Fruit fly (Drosophila melanogaster) whole organism, embryonic: Measurements from ENCODE around the gene CG14269.
A peak's percentile ranks its signal among the peaks of the same experiment; 100 is the strongest.

ENCODE experiments used
- Ada2b ChIP-seq: fragments of 200-800 bp; sonication (Bioruptor generic); IDR thresholded peaks from 2 replicates; pipeline ENCODE4 v1.3.6; 2022; ENCODE audit warnings: missing biosample characterization, missing genetic modification characterization
- Asciz ChIP-seq: fragments of 200-800 bp; sonication (Bioruptor generic); optimal IDR thresholded peaks from 2 replicates; lab custom pipeline; 2017; ENCODE audit warnings: missing biosample characterization, mild to moderate bottlenecking, missing genetic modification characterization, missing genetic modification reagents
- Atf3 ChIP-seq: fragments of 200-800 bp; sonication (Bioruptor generic); optimal IDR thresholded peaks from 3 replicates; lab custom pipeline; 2016; ENCODE audit warnings: missing biosample characterization, missing genetic modification characterization
- C15 ChIP-seq: fragments of 200-800 bp; sonication (Bioruptor generic); IDR thresholded peaks from 3 replicates; pipeline ENCODE4 v1.3.6; 2022; ENCODE audit warnings: missing biosample characterization, missing genetic modification characterization
- CG10431 ChIP-seq: fragments of 200-800 bp; sonication (Bioruptor generic); optimal IDR thresholded peaks from 3 replicates; lab custom pipeline; 2018; ENCODE audit warnings: missing biosample characterization, mild to moderate bottlenecking, missing genetic modification characterization
- CG10565 ChIP-seq: fragments of 200-800 bp; sonication (Bioruptor generic); optimal IDR thresholded peaks from 3 replicates; lab custom pipeline; 2016; ENCODE audit warnings: missing biosample characterization, mild to moderate bottlenecking, missing genetic modification characterization
- CG10979 ChIP-seq: fragments of 200-800 bp; sonication (Bioruptor generic); optimal IDR thresholded peaks from 2 replicates; lab custom pipeline; 2018; ENCODE audit warnings: missing biosample characterization, mild to moderate bottlenecking, missing genetic modification characterization, moderate library complexity
- CG12744 ChIP-seq: fragments of 200-800 bp; sonication (Bioruptor generic); optimal IDR thresholded peaks from 2 replicates; lab custom pipeline; 2016; ENCODE audit warnings: missing biosample characterization, missing genetic modification characterization
- CG13624 ChIP-seq: fragments of 200-800 bp; sonication (Bioruptor generic); optimal IDR thresholded peaks from 2 replicates; lab custom pipeline; 2016; ENCODE audit warnings: missing biosample characterization, missing genetic modification characterization
- CG14710 ChIP-seq: fragments of 200-800 bp; sonication (Bioruptor generic); optimal IDR thresholded peaks from 3 replicates; lab custom pipeline; 2019; ENCODE audit warnings: missing biosample characterization, mild to moderate bottlenecking, missing genetic modification characterization, moderate library complexity
- CG15514 ChIP-seq: fragments of 200-800 bp; sonication (Bioruptor generic); optimal IDR thresholded peaks from 3 replicates; lab custom pipeline; 2017; ENCODE audit warnings: missing biosample characterization, missing genetic modification characterization, mild to moderate bottlenecking, moderate library complexity, missing genetic modification reagents
- CG1603 ChIP-seq: fragments of 200-800 bp; sonication (Bioruptor generic); optimal IDR thresholded peaks from 2 replicates; lab custom pipeline; 2019; ENCODE audit warnings: missing biosample characterization, mild to moderate bottlenecking, missing genetic modification characterization, moderate library complexity
- CG1832 ChIP-seq: fragments of 200-800 bp; sonication (Bioruptor generic); optimal IDR thresholded peaks from 2 replicates; lab custom pipeline; 2017; ENCODE audit warnings: missing biosample characterization, mild to moderate bottlenecking, missing genetic modification characterization, inconsistent platforms
- CG2712 ChIP-seq: fragments of 200-800 bp; optimal IDR thresholded peaks from 3 replicates; lab custom pipeline; 2019; ENCODE audit warnings: missing biosample characterization, mild to moderate bottlenecking, missing genetic modification characterization, moderate library complexity
- CG2875 ChIP-seq: fragments of 200-800 bp; sonication (Bioruptor generic); optimal IDR thresholded peaks from 2 replicates; lab custom pipeline; 2017; ENCODE audit warnings: missing biosample characterization, mild to moderate bottlenecking, missing genetic modification characterization, missing genetic modification reagents
- CG31388 ChIP-seq: fragments of 200-800 bp; sonication (Bioruptor generic); optimal IDR thresholded peaks from 2 replicates; lab custom pipeline; 2016; ENCODE audit warnings: missing biosample characterization, missing genetic modification characterization
- CG32772 ChIP-seq: fragments of 200-800 bp; sonication (Bioruptor generic); IDR thresholded peaks from 2 replicates; pipeline ENCODE4 v1.3.6; 2022; ENCODE audit warnings: missing biosample characterization, missing genetic modification characterization
- CG3407 ChIP-seq: fragments of 200-800 bp; sonication (Bioruptor generic); optimal IDR thresholded peaks from 2 replicates; lab custom pipeline; 2018; ENCODE audit warnings: missing biosample characterization, mild to moderate bottlenecking, missing genetic modification characterization
- CG4328 ChIP-seq: fragments of 200-800 bp; sonication (Bioruptor generic); optimal IDR thresholded peaks from 3 replicates; lab custom pipeline; 2017; ENCODE audit warnings: missing biosample characterization, missing genetic modification reagents, missing genetic modification characterization
- CG7271 ChIP-seq: fragments of 200-800 bp; sonication (Bioruptor generic); optimal IDR thresholded peaks from 2 replicates; lab custom pipeline; 2018; ENCODE audit warnings: missing biosample characterization, mild to moderate bottlenecking, missing genetic modification characterization, moderate library complexity
- CG7839 ChIP-seq: fragments of 200-800 bp; sonication (Bioruptor generic); optimal IDR thresholded peaks from 3 replicates; lab custom pipeline; 2018; ENCODE audit warnings: missing biosample characterization, mild to moderate bottlenecking, missing genetic modification characterization, moderate library complexity
- CG7928 ChIP-seq: fragments of 200-800 bp; sonication (Bioruptor generic); optimal IDR thresholded peaks from 2 replicates; lab custom pipeline; 2017; ENCODE audit warnings: missing biosample characterization, mild to moderate bottlenecking, missing genetic modification characterization
- CG8388 ChIP-seq: fragments of 200-800 bp; sonication (Bioruptor generic); optimal IDR thresholded peaks from 2 replicates; lab custom pipeline; 2019; ENCODE audit warnings: missing biosample characterization, mild to moderate bottlenecking, missing genetic modification characterization, moderate library complexity
- CG8924 ChIP-seq: fragments of 200-800 bp; optimal IDR thresholded peaks from 3 replicates; lab custom pipeline; 2019; ENCODE audit warnings: missing biosample characterization, mild to moderate bottlenecking, missing genetic modification characterization, moderate library complexity
- CoRest ChIP-seq: fragments of 200-800 bp; sonication (Bioruptor generic); optimal IDR thresholded peaks from 3 replicates; lab custom pipeline; 2018; ENCODE audit warnings: missing biosample characterization, mild to moderate bottlenecking, missing genetic modification characterization, moderate library complexity
- D ChIP-seq, 2 experiments: fragments of 200-800 bp in 1 of 2; fragments of >200 bp in 1 of 2; sonication (Bioruptor generic) in 1 of 2; optimal IDR thresholded peaks; 2 replicates in 1 of 2; 3 replicates in 1 of 2; lab custom pipeline; 2017; ENCODE audit warnings: mild to moderate bottlenecking in 1 of 2, missing biosample characterization in 1 of 2, missing genetic modification characterization in 1 of 2, missing genetic modification reagents in 1 of 2
- Ets97D ChIP-seq: fragments of 200-800 bp; sonication (Bioruptor generic); optimal IDR thresholded peaks from 3 replicates; lab custom pipeline; 2016; ENCODE audit warnings: missing biosample characterization, missing genetic modification characterization
- HmgD ChIP-seq: fragments of 200-800 bp; sonication (Bioruptor generic); optimal IDR thresholded peaks from 3 replicates; lab custom pipeline; 2016; ENCODE audit warnings: missing biosample characterization, missing genetic modification characterization
- HmgZ ChIP-seq: fragments of 200-800 bp; sonication (Bioruptor generic); optimal IDR thresholded peaks from 2 replicates; lab custom pipeline; 2018; ENCODE audit warnings: missing biosample characterization, mild to moderate bottlenecking, missing genetic modification characterization
- Hr3 ChIP-seq: fragments of 200-800 bp; sonication (Bioruptor generic); optimal IDR thresholded peaks from 3 replicates; lab custom pipeline; 2016; ENCODE audit warnings: missing biosample characterization, missing genetic modification characterization
- Mes4 ChIP-seq: fragments of 200-800 bp; sonication (Bioruptor generic); optimal IDR thresholded peaks from 2 replicates; lab custom pipeline; 2016; ENCODE audit warnings: missing biosample characterization, missing genetic modification characterization
- NFAT ChIP-seq: fragments of 200-800 bp; sonication (Bioruptor generic); IDR thresholded peaks from 2 replicates; pipeline ENCODE4 v1.3.6; 2022; ENCODE audit warnings: missing biosample characterization, missing genetic modification characterization
- Nf-YC ChIP-seq: fragments of 200-800 bp; optimal IDR thresholded peaks from 3 replicates; lab custom pipeline; 2019; ENCODE audit warnings: missing biosample characterization, mild to moderate bottlenecking, missing genetic modification characterization, moderate library complexity
- Scr ChIP-seq: fragments of 200-800 bp; sonication (Bioruptor generic); IDR thresholded peaks from 2 replicates; pipeline ENCODE4 v1.3.6; 2022; ENCODE audit warnings: missing biosample characterization, missing genetic modification characterization; ENCODE audit not compliant: partially characterized antibody
- Sox102F ChIP-seq: fragments of 200-800 bp; sonication (Bioruptor generic); optimal IDR thresholded peaks from 2 replicates; lab custom pipeline; 2018; ENCODE audit warnings: missing biosample characterization, mild to moderate bottlenecking, missing genetic modification characterization, moderate library complexity
- ac ChIP-seq: fragments of 200-800 bp; sonication (Bioruptor generic); optimal IDR thresholded peaks from 3 replicates; lab custom pipeline; 2017; ENCODE audit warnings: missing biosample characterization, mild to moderate bottlenecking, missing genetic modification characterization
- ara ChIP-seq: fragments of 200-800 bp; sonication (Bioruptor generic); IDR thresholded peaks from 2 replicates; pipeline ENCODE4 v1.3.6; 2022; ENCODE audit warnings: missing biosample characterization, missing genetic modification characterization
- btn ChIP-seq: fragments of 200-800 bp; sonication (Bioruptor generic); optimal IDR thresholded peaks from 2 replicates; lab custom pipeline; 2016; ENCODE audit warnings: missing biosample characterization, missing genetic modification characterization
- chinmo ChIP-seq: fragments of 200-800 bp; sonication (Bioruptor generic); IDR thresholded peaks from 4 replicates; pipeline ENCODE4 v1.3.6; 2022; ENCODE audit warnings: missing biosample characterization, missing genetic modification characterization; ENCODE audit not compliant: partially characterized antibody
- chn ChIP-seq: fragments of 200-800 bp; sonication (Bioruptor generic); optimal IDR thresholded peaks from 2 replicates; lab custom pipeline; 2016; ENCODE audit warnings: missing biosample characterization, missing genetic modification characterization
- dm ChIP-seq: fragments of 200-800 bp; sonication (Bioruptor generic); optimal IDR thresholded peaks from 3 replicates; lab custom pipeline; 2016; ENCODE audit warnings: missing biosample characterization, missing genetic modification characterization
- gce ChIP-seq: fragments of 200-800 bp; sonication (Bioruptor generic); IDR thresholded peaks from 3 replicates; pipeline ENCODE4 v1.3.6; 2022; ENCODE audit warnings: missing biosample characterization, missing genetic modification characterization
- her ChIP-seq: fragments of 200-800 bp; sonication (Bioruptor generic); optimal IDR thresholded peaks from 2 replicates; lab custom pipeline; 2016; ENCODE audit warnings: missing biosample characterization, missing genetic modification characterization
- kah ChIP-seq: fragments of 200-800 bp; sonication (Bioruptor generic); optimal IDR thresholded peaks from 2 replicates; lab custom pipeline; 2018; ENCODE audit warnings: missing biosample characterization, mild to moderate bottlenecking, missing genetic modification characterization
- maf-S ChIP-seq: fragments of 200-800 bp; sonication (Bioruptor generic); optimal IDR thresholded peaks from 2 replicates; lab custom pipeline; 2016; ENCODE audit warnings: missing biosample characterization, missing genetic modification characterization
- nom ChIP-seq: fragments of 200-800 bp; sonication (Bioruptor generic); optimal IDR thresholded peaks from 2 replicates; lab custom pipeline; 2017; ENCODE audit warnings: missing biosample characterization, missing genetic modification characterization, mild to moderate bottlenecking, moderate library complexity, missing genetic modification reagents
- psq ChIP-seq: fragments of 200-800 bp; sonication (Bioruptor generic); optimal IDR thresholded peaks from 2 replicates; lab custom pipeline; 2017; ENCODE audit warnings: missing biosample characterization, missing genetic modification characterization
- seq ChIP-seq: fragments of 200-800 bp; sonication (Bioruptor generic); IDR thresholded peaks from 2 replicates; pipeline ENCODE4 v1.3.6; 2022; ENCODE audit warnings: missing biosample characterization, missing genetic modification characterization
- sr ChIP-seq: fragments of 200-800 bp; sonication (Bioruptor generic); IDR thresholded peaks from 3 replicates; pipeline ENCODE4 v1.3.6; 2022; ENCODE audit warnings: missing biosample characterization, missing genetic modification characterization
- trh ChIP-seq: fragments of 200-800 bp; sonication (Bioruptor generic); optimal IDR thresholded peaks from 2 replicates; lab custom pipeline; 2016; ENCODE audit warnings: missing biosample characterization, missing genetic modification characterization
- wdn ChIP-seq: fragments of 200-800 bp; sonication (Bioruptor generic); IDR thresholded peaks from 2 replicates; pipeline ENCODE4 v1.3.6; 2022; ENCODE audit warnings: missing biosample characterization, missing genetic modification characterization

Gene CG14269

dm6 chrX:3432928-3433327 lies 2.7 kb downstream of the CG14269 start (continued):
- no peak for TF ChIP-seq chinmo (GFP tag; lab: Robert Waterston, UW)
- no peak for TF ChIP-seq ara (GFP tag; lab: Robert Waterston, UW)
- TF ChIP-seq wdn (GFP tag; lab: Robert Waterston, UW), result no peak
- TF ChIP-seq CG7271 (tag; lab: Kevin White, UChicago), result no peak
- TF ChIP-seq gce (GFP tag; lab: Robert Waterston, UW), result peak; percentile 26; the same call in 1 of the 3 replicates
- no peak for TF ChIP-seq D (optimal IDR thresholded peaks at IDR 0.05; lab: Kevin White, UChicago)
- no peak for TF ChIP-seq D (GFP tag; optimal IDR thresholded peaks at IDR 0.05; lab: Kevin White, UChicago)
- peak; percentile 36 for TF ChIP-seq CG1603 (tag; lab: Kevin White, UChicago)
- TF ChIP-seq Mes4, result no peak
- peak; percentile 20 for TF ChIP-seq Atf3
- no peak for TF ChIP-seq CG8924 (tag; lab: Kevin White, UChicago)
- no peak for TF ChIP-seq C15 (GFP tag; lab: Robert Waterston, UW)
- peak; percentile 63 for TF ChIP-seq Ada2b (GFP tag; lab: Robert Waterston, UW)
- no peak for TF ChIP-seq HmgZ (tag; lab: Kevin White, UChicago)
- no peak for TF ChIP-seq Nf-YC (tag; lab: Kevin White, UChicago)
- no peak for TF ChIP-seq NFAT (GFP tag; lab: Robert Waterston, UW)
- TF ChIP-seq CG4328 (GFP tag; lab: Kevin White, UChicago), result no peak
- no peak; the same call in 1 of the 2 replicates for TF ChIP-seq seq (GFP tag; lab: Robert Waterston, UW)
- no peak for TF ChIP-seq psq (GFP tag; lab: Kevin White, UChicago)
- TF ChIP-seq CG7839, result peak; percentile 33
- TF ChIP-seq CG14710 (tag; lab: Kevin White, UChicago), result no peak
- TF ChIP-seq CoRest, result peak; percentile 20
- TF ChIP-seq Asciz (GFP tag; lab: Kevin White, UChicago), result no peak
- TF ChIP-seq Scr, result no peak
- no peak for TF ChIP-seq CG2875 (GFP tag; lab: Kevin White, UChicago)
- peak; percentile 22 for TF ChIP-seq CG2712 (tag; lab: Kevin White, UChicago)
- TF ChIP-seq CG13624 (GFP tag; lab: Kevin White, UChicago), result no peak
- no peak for TF ChIP-seq CG31388 (GFP tag; lab: Kevin White, UChicago)
- TF ChIP-seq CG12744 (GFP tag; lab: Kevin White, UChicago), result no peak
- TF ChIP-seq CG15514 (GFP tag; lab: Kevin White, UChicago), result peak; percentile 17
- TF ChIP-seq CG3407, result no peak
- no peak for TF ChIP-seq CG10565 (GFP tag; lab: Kevin White, UChicago)
- peak; percentile 32 for TF ChIP-seq btn (GFP tag; lab: Kevin White, UChicago)
- peak; percentile 22 for TF ChIP-seq CG8388 (GFP tag; lab: Kevin White, UChicago)
- no peak for TF ChIP-seq dm (GFP tag; lab: Kevin White, UChicago)
- peak; percentile 73 for TF ChIP-seq Sox102F (GFP tag; lab: Kevin White, UChicago)
- TF ChIP-seq Hr3 (GFP tag; lab: Kevin White, UChicago), result no peak
- no peak for TF ChIP-seq nom (GFP tag; lab: Kevin White, UChicago)
- TF ChIP-seq sr, result no peak
- TF ChIP-seq kah (GFP tag; lab: Kevin White, UChicago), result no peak
- no peak for TF ChIP-seq CG10431
- TF ChIP-seq her (GFP tag; lab: Kevin White, UChicago), result peak; percentile 30
- no peak for TF ChIP-seq ac (GFP tag; lab: Kevin White, UChicago)
- no peak for TF ChIP-seq CG10979 (tag; lab: Kevin White, UChicago)
- no peak for TF ChIP-seq maf-S (GFP tag; lab: Kevin White, UChicago)
- no peak for TF ChIP-seq CG7928
- peak; percentile 52; the same call in 1 of the 2 replicates for TF ChIP-seq CG32772 (GFP tag; lab: Robert Waterston, UW)
- no peak for TF ChIP-seq HmgD (GFP tag; lab: Kevin White, UChicago)
- TF ChIP-seq Ets97D (GFP tag; lab: Kevin White, UChicago), result no peak
- no peak for TF ChIP-seq trh (GFP tag; lab: Kevin White, UChicago)
- no peak for TF ChIP-seq CG1832 (GFP tag; lab: Kevin White, UChicago)
- TF ChIP-seq chn (GFP tag; lab: Kevin White, UChicago), result no peak
